Fruit fly (Drosophila melanogaster) whole organism, embryonic: ENCODE measurements around the gene Ipo9.

Source experiments
- C15 ChIP-seq: fragments of 200-800 bp; sonication (Bioruptor generic); IDR thresholded peaks from 3 replicates; pipeline ENCODE4 v1.3.6; 2022; ENCODE audit warnings: missing biosample characterization, missing genetic modification characterization
- CG10366 ChIP-seq: fragments of 200-800 bp; sonication (Bioruptor generic); IDR thresholded peaks from 2 replicates; pipeline ENCODE4 v1.3.6; 2022; ENCODE audit warnings: missing biosample characterization, missing genetic modification characterization
- CG10543 ChIP-seq: fragments of 200-800 bp; sonication (Bioruptor generic); optimal IDR thresholded peaks from 3 replicates; lab custom pipeline; 2017; ENCODE audit warnings: missing biosample characterization, mild to moderate bottlenecking, missing genetic modification characterization, moderate library complexity
- CG10959 ChIP-seq: fragments of 200-800 bp; sonication (Bioruptor generic); IDR thresholded peaks from 2 replicates; pipeline ENCODE4 v1.3.6; 2022; ENCODE audit warnings: missing biosample characterization, missing genetic modification characterization
- CG12769 ChIP-seq: fragments of 200-800 bp; sonication (Bioruptor generic); optimal IDR thresholded peaks from 2 replicates; lab custom pipeline; 2019; ENCODE audit warnings: missing biosample characterization, mild to moderate bottlenecking, missing genetic modification characterization, moderate library complexity
- CG14667 ChIP-seq: fragments of 200-800 bp; sonication (Bioruptor generic); IDR thresholded peaks from 2 replicates; pipeline ENCODE4 v1.3.6; 2022; ENCODE audit warnings: missing biosample characterization, missing genetic modification characterization
- CG14860 ChIP-seq: fragments of 200-800 bp; sonication (Bioruptor generic); IDR thresholded peaks from 3 replicates; pipeline ENCODE4 v1.3.6; 2022; ENCODE audit warnings: missing biosample characterization, missing genetic modification characterization; ENCODE audit not compliant: partially characterized antibody
- CG15073 ChIP-seq: fragments of 200-800 bp; sonication (Bioruptor generic); optimal IDR thresholded peaks from 2 replicates; lab custom pipeline; 2016; ENCODE audit warnings: missing biosample characterization, missing genetic modification characterization
- CG1602 ChIP-seq: fragments of 200-800 bp; sonication (Bioruptor generic); optimal IDR thresholded peaks from 3 replicates; lab custom pipeline; 2016; ENCODE audit warnings: missing biosample characterization, missing genetic modification characterization
- CG17612 ChIP-seq: fragments of 200-800 bp; sonication (Bioruptor generic); IDR thresholded peaks from 2 replicates; pipeline ENCODE4 v1.3.6; 2022; ENCODE audit warnings: missing biosample characterization, missing genetic modification characterization
- CG17829 ChIP-seq: fragments of 200-800 bp; optimal IDR thresholded peaks from 2 replicates; lab custom pipeline; 2019; ENCODE audit warnings: missing biosample characterization, mild to moderate bottlenecking, missing genetic modification characterization, moderate library complexity
- CG17912 ChIP-seq: fragments of 200-800 bp; sonication (Bioruptor generic); optimal IDR thresholded peaks from 2 replicates; lab custom pipeline; 2018; ENCODE audit warnings: missing biosample characterization, mild to moderate bottlenecking, missing genetic modification characterization
- CG2116 ChIP-seq: fragments of 200-800 bp; sonication (Bioruptor generic); optimal IDR thresholded peaks from 3 replicates; lab custom pipeline; 2018; ENCODE audit warnings: missing biosample characterization, mild to moderate bottlenecking, missing genetic modification characterization
- CG30431 ChIP-seq: fragments of 200-800 bp; sonication (Bioruptor generic); optimal IDR thresholded peaks from 2 replicates; lab custom pipeline; 2017; ENCODE audit warnings: missing biosample characterization, missing genetic modification characterization
- CG3281 ChIP-seq: fragments of 200-800 bp; sonication (Bioruptor generic); optimal IDR thresholded peaks from 3 replicates; lab custom pipeline; 2017; ENCODE audit warnings: missing biosample characterization, mild to moderate bottlenecking, missing genetic modification characterization
- CG3726 ChIP-seq: fragments of 200-800 bp; sonication (Bioruptor generic); IDR thresholded peaks from 3 replicates; pipeline ENCODE4, ENCODE4 v1.3.6; 2022; ENCODE audit warnings: missing biosample characterization, missing genetic modification characterization
- CG4360 ChIP-seq: fragments of 200-800 bp; sonication (Bioruptor generic); IDR thresholded peaks from 2 replicates; pipeline ENCODE4 v1.3.6; 2022; ENCODE audit warnings: missing biosample characterization, missing genetic modification characterization
- CG4424 ChIP-seq: fragments of 200-800 bp; sonication (Bioruptor generic); optimal IDR thresholded peaks from 3 replicates; lab custom pipeline; 2016; ENCODE audit warnings: missing biosample characterization, missing genetic modification characterization
- CG6689 ChIP-seq: fragments of 200-800 bp; sonication (Bioruptor generic); IDR thresholded peaks from 2 replicates; pipeline ENCODE4 v1.3.6; 2022; ENCODE audit warnings: missing biosample characterization, missing genetic modification characterization
- CG7271 ChIP-seq: fragments of 200-800 bp; sonication (Bioruptor generic); optimal IDR thresholded peaks from 2 replicates; lab custom pipeline; 2018; ENCODE audit warnings: missing biosample characterization, mild to moderate bottlenecking, missing genetic modification characterization, moderate library complexity
- CG8281 ChIP-seq: fragments of 200-800 bp; sonication (Bioruptor generic); optimal IDR thresholded peaks from 2 replicates; lab custom pipeline; 2018; ENCODE audit warnings: missing biosample characterization, mild to moderate bottlenecking, missing genetic modification characterization, moderate library complexity
- CG8359 ChIP-seq: fragments of 200-800 bp; sonication (Bioruptor generic); optimal IDR thresholded peaks from 2 replicates; lab custom pipeline; 2017; ENCODE audit warnings: missing biosample characterization, mild to moderate bottlenecking, missing genetic modification characterization, borderline replicate concordance
- E2f1 ChIP-seq: fragments of 200-800 bp; sonication (Bioruptor generic); IDR thresholded peaks from 2 replicates; pipeline ENCODE4 v1.3.6; 2022; ENCODE audit warnings: missing biosample characterization, missing genetic modification characterization
- GATAe ChIP-seq: fragments of 200-800 bp; sonication (Bioruptor generic); conservative IDR thresholded peaks from 2 replicates; pipeline ENCODE4 v1.3.6; 2022; ENCODE audit warnings: missing biosample characterization, missing genetic modification characterization
- Hr3 ChIP-seq: fragments of 200-800 bp; sonication (Bioruptor generic); optimal IDR thresholded peaks from 3 replicates; lab custom pipeline; 2016; ENCODE audit warnings: missing biosample characterization, missing genetic modification characterization
- Hr39 ChIP-seq: fragments of >200 bp; optimal IDR thresholded peaks from 2 replicates; lab custom pipeline; 2017
- Mrtf ChIP-seq: fragments of 200-800 bp; sonication (Bioruptor generic); IDR thresholded peaks from 3 replicates; pipeline ENCODE4 v1.3.6; 2022; ENCODE audit warnings: missing biosample characterization, missing genetic modification characterization
- Oli ChIP-seq: fragments of 200-800 bp; sonication (Bioruptor generic); optimal IDR thresholded peaks from 2 replicates; lab custom pipeline; 2018; ENCODE audit warnings: missing biosample characterization, mild to moderate bottlenecking, missing genetic modification characterization, moderate library complexity
- Ravus ChIP-seq: fragments of 200-800 bp; sonication (Bioruptor generic); IDR thresholded peaks from 2 replicates; pipeline ENCODE4 v1.3.6; 2022; ENCODE audit warnings: missing biosample characterization, missing genetic modification characterization
- Sox102F ChIP-seq: fragments of 200-800 bp; sonication (Bioruptor generic); optimal IDR thresholded peaks from 2 replicates; lab custom pipeline; 2018; ENCODE audit warnings: missing biosample characterization, mild to moderate bottlenecking, missing genetic modification characterization, moderate library complexity
- Sry-δ ChIP-seq: fragments of 200-800 bp; sonication (Bioruptor generic); optimal IDR thresholded peaks from 2 replicates; lab custom pipeline; 2016; ENCODE audit warnings: missing biosample characterization, missing genetic modification characterization
- Tbp ChIP-seq: fragments of >200 bp; optimal IDR thresholded peaks from 2 replicates; lab custom pipeline; 2018; ENCODE audit warnings: missing biosample characterization, missing genetic modification characterization
- ara ChIP-seq: fragments of 200-800 bp; sonication (Bioruptor generic); IDR thresholded peaks from 2 replicates; pipeline ENCODE4 v1.3.6; 2022; ENCODE audit warnings: missing biosample characterization, missing genetic modification characterization
- cad ChIP-seq: fragments of >200 bp; optimal IDR thresholded peaks from 2 replicates; lab custom pipeline; 2017; ENCODE audit warnings: missing biosample characterization, missing genetic modification characterization
- emc ChIP-seq: fragments of 200-800 bp; sonication (Bioruptor generic); optimal IDR thresholded peaks from 2 replicates; lab custom pipeline; 2016; ENCODE audit warnings: missing biosample characterization, missing genetic modification characterization
- eyg ChIP-seq: fragments of 200-800 bp; sonication (Bioruptor generic); optimal IDR thresholded peaks from 3 replicates; lab custom pipeline; 2016; ENCODE audit warnings: missing biosample characterization, missing genetic modification characterization
- grau ChIP-seq: fragments of 200-800 bp; optimal IDR thresholded peaks from 3 replicates; lab custom pipeline; 2019; ENCODE audit warnings: missing biosample characterization, mild to moderate bottlenecking, missing genetic modification characterization, moderate library complexity
- inv ChIP-seq: fragments of 200-800 bp; sonication (Bioruptor generic); IDR thresholded peaks from 2 replicates; pipeline ENCODE4 v1.3.6; 2022; ENCODE audit warnings: missing biosample characterization, missing genetic modification characterization; ENCODE audit not compliant: partially characterized antibody
- ken ChIP-seq: fragments of 200-800 bp; sonication (Bioruptor generic); IDR thresholded peaks from 3 replicates; pipeline ENCODE4 v1.3.6; 2022; ENCODE audit warnings: missing biosample characterization, missing genetic modification characterization
- lab ChIP-seq: fragments of 200-800 bp; sonication (Bioruptor generic); optimal IDR thresholded peaks from 3 replicates; lab custom pipeline; 2017; ENCODE audit warnings: missing biosample characterization, missing genetic modification characterization, mild to moderate bottlenecking, moderate library complexity, missing genetic modification reagents
- nmo ChIP-seq: fragments of 200-800 bp; sonication (Bioruptor generic); optimal IDR thresholded peaks from 2 replicates; lab custom pipeline; 2018; ENCODE audit warnings: missing biosample characterization, mild to moderate bottlenecking, missing genetic modification characterization, moderate library complexity
- oc ChIP-seq: fragments of 200-800 bp; sonication (Bioruptor generic); optimal IDR thresholded peaks from 2 replicates; lab custom pipeline; 2018; ENCODE audit warnings: missing biosample characterization, mild to moderate bottlenecking, missing genetic modification characterization, moderate library complexity
- org-1 ChIP-seq: fragments of 200-800 bp; sonication (Bioruptor generic); optimal IDR thresholded peaks from 2 replicates; lab custom pipeline; 2017; ENCODE audit warnings: missing biosample characterization, missing genetic modification characterization
- pita ChIP-seq: fragments of 200-800 bp; sonication (Bioruptor generic); optimal IDR thresholded peaks from 2 replicates; lab custom pipeline; 2017; ENCODE audit warnings: missing biosample characterization, mild to moderate bottlenecking, missing genetic modification characterization
- schlank ChIP-seq: fragments of 200-800 bp; sonication (Bioruptor generic); optimal IDR thresholded peaks from 2 replicates; lab custom pipeline; 2018; ENCODE audit warnings: missing biosample characterization, mild to moderate bottlenecking, missing genetic modification characterization
- sna ChIP-seq: fragments of 200-800 bp; sonication (Bioruptor generic); IDR thresholded peaks from 2 replicates; pipeline ENCODE4 v1.3.6; 2022; ENCODE audit warnings: missing biosample characterization, missing genetic modification characterization; ENCODE audit not compliant: partially characterized antibody
- trem ChIP-seq: fragments of 200-800 bp; optimal IDR thresholded peaks from 3 replicates; lab custom pipeline; 2019; ENCODE audit warnings: missing biosample characterization, mild to moderate bottlenecking, missing genetic modification characterization, moderate library complexity
- ttk ChIP-seq: fragments of 200-800 bp; sonication (Bioruptor generic); IDR thresholded peaks from 2 replicates; pipeline ENCODE4 v2.1.2; 2022; ENCODE audit warnings: missing biosample characterization, missing genetic modification characterization
- tx ChIP-seq: fragments of 200-800 bp; sonication (Bioruptor generic); optimal IDR thresholded peaks from 2 replicates; lab custom pipeline; 2016; ENCODE audit warnings: missing biosample characterization, missing genetic modification characterization
- usp ChIP-seq: fragments of >200 bp; optimal IDR thresholded peaks from 2 replicates; lab custom pipeline; 2017; ENCODE audit warnings: missing biosample characterization, missing genetic modification characterization

The Ipo9 gene

dm6 chr3R:11458022-11458850, 45.9 kb downstream of the Ipo9 start (continued):
- TF ChIP-seq eyg (GFP tag; lab: Kevin White, UChicago) (peak; percentile 77), cad (GFP tag; lab: Kevin White, UChicago) (no peak), trem (tag; lab: Kevin White, UChicago) (no peak), Sox102F (peak; percentile 65), CG3726 (GFP tag; lab: Robert Waterston, UW) (no peak), inv (GFP tag; lab: Robert Waterston, UW) (no peak), CG1602 (GFP tag; lab: Kevin White, UChicago) (peak; percentile 33), Oli (tag; lab: Kevin White, UChicago) (peak; percentile 60), pita (GFP tag; lab: Kevin White, UChicago) (no peak), grau (peak; percentile 72), CG14860 (no peak), sna (no peak), Mrtf (GFP tag; lab: Robert Waterston, UW) (peak; percentile 82), CG7271 (tag; lab: Kevin White, UChicago) (no peak), CG3281 (GFP tag; lab: Kevin White, UChicago) (peak; percentile 73), CG30431 (GFP tag; lab: Kevin White, UChicago) (peak; percentile 55), CG12769 (peak; percentile 92), CG17612 (GFP tag; lab: Robert Waterston, UW) (0 out of 2 replicates have a peak, but pooled peaks have one; percentile 38), Sry-δ (peak; percentile 25), CG4360 (GFP tag; lab: Robert Waterston, UW) (no peak), CG8359 (GFP tag; lab: Kevin White, UChicago) (no peak), Tbp (GFP tag; lab: Kevin White, UChicago) (no peak), CG10543 (GFP tag; lab: Kevin White, UChicago) (no peak), oc (tag; lab: Kevin White, UChicago) (peak; percentile 10), CG15073 (GFP tag; lab: Kevin White, UChicago) (no peak), CG2116 (GFP tag; lab: Kevin White, UChicago) (peak; percentile 13), Hr39 (lab: Kevin White, UChicago) (no peak), nmo (GFP tag; lab: Kevin White, UChicago) (peak; percentile 53), usp (no peak), CG10959 (GFP tag; lab: Robert Waterston, UW) (peak; percentile 47; the same call in 1 of the 2 replicates), GATAe (GFP tag; lab: Robert Waterston, UW) (peak; percentile 90), Hr3 (peak; percentile 46), org-1 (GFP tag; lab: Kevin White, UChicago) (peak; percentile 29), CG17829 (peak; percentile 41), schlank (tag; lab: Kevin White, UChicago) (peak; percentile 43), ttk (GFP tag; lab: Robert Waterston, UW) (peak; percentile 64; the same call in 1 of the 2 replicates), ara (GFP tag; lab: Robert Waterston, UW) (peak; percentile 67; the same call in 1 of the 2 replicates), Ravus (GFP tag; lab: Robert Waterston, UW) (peak; percentile 41), CG8281 (tag; lab: Kevin White, UChicago) (peak; percentile 22), ken (peak; percentile 43; the same call in 1 of the 3 replicates), CG6689 (GFP tag; lab: Robert Waterston, UW) (peak; percentile 75), CG17912 (no peak), CG10366 (GFP tag; lab: Robert Waterston, UW) (peak; percentile 77), emc (GFP tag; lab: Kevin White, UChicago) (peak; percentile 53), C15 (GFP tag; lab: Robert Waterston, UW) (peak; percentile 77; the same call in 2 of the 3 replicates), tx (GFP tag; lab: Kevin White, UChicago) (peak; percentile 48), CG14667 (GFP tag; lab: Robert Waterston, UW) (peak; percentile 82), CG4424 (peak; percentile 57), lab (peak; percentile 86), E2f1 (GFP tag; lab: Robert Waterston, UW) (peak; percentile 77)
